Worm (Caenorhabditis elegans) whole organism, L2 larva: ENCODE data around the gene sel-9.

Experiments used
- C34F6.9 ChIP-seq: fragments of 150-350 bp; optimal IDR thresholded peaks from 2 replicates; lab custom pipeline; 2014; ENCODE audit warnings: missing biosample characterization, missing genetic modification characterization
- aly-2 ChIP-seq: fragments of 150-350 bp; optimal IDR thresholded peaks from 2 replicates; lab custom pipeline; 2014; ENCODE audit warnings: missing biosample characterization, missing genetic modification characterization
- ama-1 ChIP-seq: fragments of 150-350 bp; optimal IDR thresholded peaks from 2 replicates; lab custom pipeline; 2018; ENCODE audit warnings: inconsistent platforms
- blmp-1 ChIP-seq: sonication (generic microtip); optimal IDR thresholded peaks from 2 replicates; lab custom pipeline; 2017; ENCODE audit warnings: missing genetic modification characterization, mild to moderate bottlenecking, missing compliant biosample characterization, antibody characterized with exemption, moderate library complexity; ENCODE audit not compliant: insufficient read depth
- elt-3 ChIP-seq: sonication (generic microtip); optimal IDR thresholded peaks from 2 replicates; lab custom pipeline; 2017; ENCODE audit warnings: missing biosample characterization, missing genetic modification characterization
- fos-1 ChIP-seq: fragments of 150-350 bp; optimal IDR thresholded peaks from 2 replicates; lab custom pipeline; 2014; ENCODE audit warnings: missing biosample characterization, missing genetic modification characterization
- mdl-1 ChIP-seq, 2 experiments: fragments of 150-350 bp in 1 of 2; sonication (generic microtip) in 1 of 2; optimal IDR thresholded peaks; 2 replicates each; lab custom pipeline; 2017; ENCODE audit warnings: missing biosample characterization in 2 of 2, missing genetic modification characterization in 2 of 2
- nhr-11 ChIP-seq: fragments of 150-350 bp; optimal IDR thresholded peaks from 2 replicates; lab custom pipeline; 2014; ENCODE audit warnings: missing biosample characterization, missing genetic modification characterization
- nhr-237 ChIP-seq: fragments of 150-350 bp; optimal IDR thresholded peaks from 2 replicates; lab custom pipeline; 2014; ENCODE audit warnings: missing biosample characterization, missing genetic modification characterization
- snpc-4 ChIP-seq: fragments of 150-350 bp; optimal IDR thresholded peaks from 2 replicates; lab custom pipeline; 2014; ENCODE audit warnings: missing biosample characterization, missing genetic modification characterization
- ztf-1 ChIP-seq: fragments of 200-800 bp; sonication (Bioruptor generic); conservative IDR thresholded peaks from 2 replicates; pipeline ENCODE4 v1.3.6; 2022; ENCODE audit warnings: missing genetic modification characterization, missing compliant biosample characterization

- no peak for TF ChIP-seq snpc-4 (tag; lab: Kevin White, UChicago)
- no peak for TF ChIP-seq ztf-1 (GFP tag; lab: Robert Waterston, UW)
- no peak for TF ChIP-seq elt-3 (tag; lab: Kevin White, UChicago)
- TF ChIP-seq nhr-237 = no peak
- TF ChIP-seq C34F6.9 (tag; lab: Kevin White, UChicago) = no peak
- TF ChIP-seq mdl-1 (tag; optimal IDR thresholded peaks at IDR 0.05; lab: Kevin White, UChicago) = no peak
- TF ChIP-seq blmp-1 (tag; lab: Kevin White, UChicago) = no peak
- no peak for TF ChIP-seq aly-2
- TF ChIP-seq nhr-11 (tag; lab: Kevin White, UChicago) = no peak
- no peak for TF ChIP-seq ama-1 (lab: Kevin White, UChicago)
- no peak for TF ChIP-seq fos-1 (tag; lab: Kevin White, UChicago)
Observed at ce11 chrV:8311210-8311609, 8.8 kb upstream of the sel-9 start, which contains the start of gene W02D7.12.
